Worm (Caenorhabditis elegans) whole organism, L3 larva: ENCODE results near the gene ZC204.6.

ENCODE experiments used
- R02D3.7 ChIP-seq: fragments of 150-350 bp; optimal IDR thresholded peaks from 2 replicates; lab custom pipeline; 2014; ENCODE audit warnings: missing biosample characterization, missing genetic modification characterization
- nhr-23 ChIP-seq: fragments of 150-350 bp; optimal IDR thresholded peaks from 2 replicates; lab custom pipeline; 2014; ENCODE audit warnings: missing biosample characterization, missing genetic modification reagents, missing genetic modification characterization
- pha-4 ChIP-seq: fragments of 150-350 bp; optimal IDR thresholded peaks from 2 replicates; lab custom pipeline; 2014; ENCODE audit warnings: missing biosample characterization, missing genetic modification reagents, missing genetic modification characterization
- ztf-4 ChIP-seq: fragments of 150-350 bp; optimal IDR thresholded peaks from 2 replicates; lab custom pipeline; 2014; ENCODE audit warnings: missing biosample characterization, missing genetic modification characterization

DNA sequence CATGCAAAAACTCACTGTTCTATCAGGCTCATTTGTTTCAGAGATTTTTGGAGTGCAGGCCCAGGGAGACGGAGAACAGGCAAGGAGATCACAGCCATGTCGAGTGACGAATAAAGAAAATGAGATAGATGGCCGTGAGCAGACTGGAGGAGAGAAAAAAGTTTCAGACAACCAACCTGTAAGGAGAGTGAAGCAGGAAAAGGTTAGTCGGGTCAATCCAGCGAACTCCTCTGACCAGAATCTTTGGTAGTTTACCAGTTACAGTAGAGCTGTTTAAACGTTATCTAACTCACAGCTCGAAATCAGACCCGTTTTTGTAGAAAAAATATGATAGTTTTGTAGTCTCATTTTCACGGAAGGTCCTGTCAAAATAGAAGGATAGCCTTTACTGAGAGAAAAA, 4.1 kb upstream of the ZC204.6 start, which contains the start of gene fbxb-21:
- no peak for TF ChIP-seq ztf-4
- TF ChIP-seq pha-4 (tag; lab: Kevin White, UChicago) = no peak
- no peak for TF ChIP-seq R02D3.7 (tag; lab: Kevin White, UChicago)
- no peak for TF ChIP-seq nhr-23 (tag; lab: Kevin White, UChicago)
